Worm (Caenorhabditis elegans) whole organism, mixed stage, embryonic: Measurements from ENCODE around the gene ampd-1.

ENCODE experiments used
- elt-3 ChIP-seq: fragments of 150-350 bp; optimal IDR thresholded peaks from 2 replicates; lab custom pipeline; 2014; ENCODE audit warnings: missing biosample characterization, missing genetic modification characterization
- hlh-1 ChIP-seq: fragments of 150-350 bp; optimal IDR thresholded peaks from 2 replicates; lab custom pipeline; 2014; ENCODE audit warnings: missing biosample characterization, missing genetic modification reagents, missing genetic modification characterization
- snpc-4 ChIP-seq: fragments of 150-350 bp; optimal IDR thresholded peaks from 2 replicates; lab custom pipeline; 2014; ENCODE audit warnings: missing biosample characterization, missing genetic modification characterization
- tbx-8 ChIP-seq: fragments of 200-800 bp; sonication (Bioruptor generic); optimal IDR thresholded peaks from 2 replicates; lab custom pipeline; 2018; ENCODE audit warnings: mild to moderate bottlenecking, missing genetic modification characterization, moderate library complexity, missing compliant biosample characterization
- unc-62 ChIP-seq: fragments of 150-350 bp; optimal IDR thresholded peaks from 2 replicates; lab custom pipeline; 2014; ENCODE audit warnings: missing biosample characterization, missing genetic modification reagents, missing genetic modification characterization
- ztf-11 ChIP-seq: fragments of 150-350 bp; optimal IDR thresholded peaks from 2 replicates; lab custom pipeline; 2014; ENCODE audit warnings: missing biosample characterization, missing genetic modification characterization

DNA sequence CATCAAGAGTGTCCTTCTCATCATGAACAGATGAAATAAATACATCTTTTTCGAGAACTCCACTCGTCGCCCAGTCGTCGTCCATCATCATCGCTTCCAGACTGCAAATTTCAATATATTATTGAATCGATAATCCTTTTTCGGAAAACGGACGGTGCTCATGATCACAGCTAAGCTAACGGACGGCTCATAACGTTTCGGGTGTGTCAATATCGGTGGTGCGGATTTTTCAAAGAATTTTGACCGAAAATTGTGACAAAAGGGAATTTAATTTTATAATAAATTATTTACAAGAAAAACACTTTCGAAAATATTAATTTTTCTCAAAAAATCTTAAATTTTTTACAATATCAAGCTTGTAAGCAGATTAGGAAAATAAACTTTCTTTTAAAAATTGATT is 15.7 kb upstream of the ampd-1 start, which contains the start of gene crh-2:
- TF ChIP-seq tbx-8 (GFP tag; lab: Kevin White, UChicago) (no peak), snpc-4 (tag; lab: Kevin White, UChicago) (no peak), ztf-11 (tag; lab: Kevin White, UChicago) (no peak), elt-3 (no peak), hlh-1 (no peak), unc-62 (GFP tag; lab: Kevin White, UChicago) (no peak)
